Worm (Caenorhabditis elegans) whole organism, L1 larva: Measurements from ENCODE around the gene ZK1290.15.

Experiments
- C04F5.9 ChIP-seq: sonication (generic microtip); optimal IDR thresholded peaks from 2 replicates; lab custom pipeline; 2016; ENCODE audit warnings: missing genetic modification characterization, missing compliant biosample characterization
- C16A3.4 ChIP-seq: fragments of 150-350 bp; optimal IDR thresholded peaks from 2 replicates; lab custom pipeline; 2014; ENCODE audit warnings: missing biosample characterization, missing genetic modification characterization
- C34B4.2 ChIP-seq: sonication (generic microtip); optimal IDR thresholded peaks from 2 replicates; lab custom pipeline; 2017; ENCODE audit warnings: mild to moderate bottlenecking, missing genetic modification characterization, missing compliant biosample characterization
- Y116A8C.19 ChIP-seq: sonication (generic microtip); optimal IDR thresholded peaks from 2 replicates; lab custom pipeline; 2016; ENCODE audit warnings: missing compliant biosample characterization, missing genetic modification characterization, borderline replicate concordance
- blmp-1 ChIP-seq: fragments of 150-350 bp; optimal IDR thresholded peaks from 2 replicates; lab custom pipeline; 2014; ENCODE audit warnings: missing biosample characterization, missing genetic modification characterization
- ceh-8 ChIP-seq: fragments of 200-800 bp; sonication (Bioruptor generic); optimal IDR thresholded peaks from 2 replicates; lab custom pipeline; 2018; ENCODE audit warnings: mild to moderate bottlenecking, missing genetic modification characterization, moderate library complexity, missing compliant biosample characterization
- ceh-82 ChIP-seq, 3 experiments: fragments of 150-350 bp in 1 of 3; sonication (generic microtip) in 2 of 3; optimal IDR thresholded peaks; 2 replicates each; lab custom pipeline; 2014 to 2017; ENCODE audit warnings: missing biosample characterization in 3 of 3, missing genetic modification characterization in 3 of 3
- ceh-90 ChIP-seq: sonication (generic microtip); optimal IDR thresholded peaks from 2 replicates; lab custom pipeline; 2016; ENCODE audit warnings: missing genetic modification characterization, missing compliant biosample characterization
- ces-1 ChIP-seq: fragments of 150-350 bp; optimal IDR thresholded peaks from 2 replicates; lab custom pipeline; 2014; ENCODE audit warnings: missing biosample characterization, missing genetic modification reagents, missing genetic modification characterization
- dpl-1 ChIP-seq, 3 experiments: fragments of 150-350 bp in 2 of 3; sonication (generic microtip) in 1 of 3; optimal IDR thresholded peaks; 2 replicates each; lab custom pipeline; 2014 to 2017; ENCODE audit warnings: missing biosample characterization in 3 of 3, missing genetic modification characterization in 3 of 3, missing genetic modification reagents in 3 of 3
- dsc-1 ChIP-seq: sonication (generic microtip); optimal IDR thresholded peaks from 2 replicates; lab custom pipeline; 2016; ENCODE audit warnings: mild to moderate bottlenecking, missing genetic modification characterization, missing compliant biosample characterization
- efl-1 ChIP-seq, 4 experiments: fragments of 150-350 bp; optimal IDR thresholded peaks in 3 of 4; peaks in 1 of 4; 1 replicate in 1 of 4; 2 replicates in 3 of 4; lab custom pipeline; 2014; ENCODE audit warnings: missing biosample characterization in 2 of 4, missing genetic modification characterization in 2 of 4, missing genetic modification reagents in 2 of 4
- egl-13 ChIP-seq: sonication (generic microtip); optimal IDR thresholded peaks from 2 replicates; lab custom pipeline; 2016; ENCODE audit warnings: missing genotype, missing genetic modification reagents, missing genetic modification characterization, missing compliant biosample characterization
- egl-27 ChIP-seq, 2 experiments: fragments of 150-350 bp in 1 of 2; sonication (generic microtip); optimal IDR thresholded peaks; 3 replicates each; lab custom pipeline; 2017 to 2018; ENCODE audit warnings: missing biosample characterization in 2 of 2, missing genetic modification characterization in 2 of 2, missing genetic modification reagents in 2 of 2
- elt-3 ChIP-seq, 6 experiments: fragments of 150-350 bp in 1 of 6; sonication (generic microtip); optimal IDR thresholded peaks; 2 replicates each; lab custom pipeline; 2017 to 2018; ENCODE audit warnings: missing biosample characterization in 6 of 6, missing genetic modification characterization in 6 of 6, inconsistent platforms in 1 of 6
- ets-5 ChIP-seq: fragments of 200-800 bp; sonication (Bioruptor generic); IDR thresholded peaks from 2 replicates; pipeline ENCODE4 v1.3.6; 2022; ENCODE audit warnings: missing genetic modification characterization, missing compliant biosample characterization
- fkh-10 ChIP-seq: sonication (generic microtip); optimal IDR thresholded peaks from 2 replicates; lab custom pipeline; 2017; ENCODE audit warnings: missing biosample characterization, missing genetic modification reagents, missing genetic modification characterization
- fkh-4 ChIP-seq: sonication (generic microtip); optimal IDR thresholded peaks from 2 replicates; lab custom pipeline; 2016; ENCODE audit warnings: missing compliant biosample characterization, missing genetic modification characterization, borderline replicate concordance
- fkh-8 ChIP-seq: sonication (generic microtip); optimal IDR thresholded peaks from 2 replicates; lab custom pipeline; 2016; ENCODE audit warnings: mild to moderate bottlenecking, missing genetic modification characterization, missing compliant biosample characterization
- fos-1 ChIP-seq: fragments of 150-350 bp; optimal IDR thresholded peaks from 2 replicates; lab custom pipeline; 2014; ENCODE audit warnings: missing biosample characterization, missing genetic modification characterization
- grh-1 ChIP-seq: fragments of 200-800 bp; sonication (Bioruptor generic); IDR thresholded peaks from 2 replicates; pipeline ENCODE4 v1.3.6; 2022; ENCODE audit warnings: missing genetic modification reagents, missing genetic modification characterization, missing compliant biosample characterization
- isw-1 ChIP-seq: fragments of 200-800 bp; sonication (Bioruptor generic); IDR thresholded peaks from 2 replicates; pipeline ENCODE4 v1.3.6; 2022; ENCODE audit warnings: missing genetic modification characterization, missing compliant biosample characterization
- jun-1 ChIP-seq: fragments of 150-350 bp; optimal IDR thresholded peaks from 2 replicates; lab custom pipeline; 2014; ENCODE audit warnings: missing biosample characterization, missing genetic modification reagents, missing genetic modification characterization
- lin-13 ChIP-seq: fragments of 150-350 bp; optimal IDR thresholded peaks from 2 replicates; lab custom pipeline; 2014; ENCODE audit warnings: missing biosample characterization, missing genetic modification reagents, missing genetic modification characterization
- lin-14 ChIP-seq: fragments of 200-800 bp; sonication (Bioruptor generic); optimal IDR thresholded peaks from 2 replicates; lab custom pipeline; 2018; ENCODE audit warnings: mild to moderate bottlenecking, missing genetic modification characterization, moderate library complexity, missing compliant biosample characterization
- lin-15B ChIP-seq: fragments of 150-350 bp; sonication (generic microtip); optimal IDR thresholded peaks from 3 replicates; lab custom pipeline; 2014; ENCODE audit warnings: missing biosample characterization, missing genetic modification characterization
- lin-35 ChIP-seq, 2 experiments: fragments of 150-350 bp; optimal IDR thresholded peaks; 2 replicates each; lab custom pipeline; 2014; ENCODE audit warnings: missing biosample characterization in 2 of 2, missing genetic modification characterization in 2 of 2, missing genetic modification reagents in 2 of 2
- lin-39 ChIP-seq: fragments of 150-350 bp; optimal IDR thresholded peaks from 2 replicates; lab custom pipeline; 2014; ENCODE audit warnings: missing biosample characterization, missing genetic modification reagents, missing genetic modification characterization
- lir-3 ChIP-seq: sonication (generic microtip); optimal IDR thresholded peaks from 2 replicates; lab custom pipeline; 2016; ENCODE audit warnings: mild to moderate bottlenecking, missing genetic modification characterization, moderate library complexity, missing compliant biosample characterization; ENCODE audit not compliant: poor library complexity
- mab-9 ChIP-seq: fragments of 200-800 bp; sonication (Bioruptor generic); IDR thresholded peaks from 2 replicates; pipeline ENCODE4 v1.3.6; 2022; ENCODE audit warnings: missing genetic modification reagents, missing genetic modification characterization, missing compliant biosample characterization
- mep-1 ChIP-seq: fragments of 150-350 bp; optimal IDR thresholded peaks from 2 replicates; lab custom pipeline; 2014; ENCODE audit warnings: missing biosample characterization, missing genetic modification characterization
- nhr-12 ChIP-seq: sonication (generic microtip); optimal IDR thresholded peaks from 2 replicates; lab custom pipeline; 2017; ENCODE audit warnings: missing biosample characterization, missing genetic modification characterization
- nhr-20 ChIP-seq: sonication (generic microtip); optimal IDR thresholded peaks from 2 replicates; lab custom pipeline; 2016; ENCODE audit warnings: mild to moderate bottlenecking, missing genetic modification characterization, missing compliant biosample characterization
- nhr-237 ChIP-seq: fragments of 150-350 bp; optimal IDR thresholded peaks from 2 replicates; lab custom pipeline; 2014; ENCODE audit warnings: missing biosample characterization, missing genetic modification characterization
- nhr-28 ChIP-seq: fragments of 150-350 bp; optimal IDR thresholded peaks from 2 replicates; lab custom pipeline; 2014; ENCODE audit warnings: missing biosample characterization, missing genetic modification characterization
- nhr-85 ChIP-seq: sonication (generic microtip); peaks from one replicate; lab custom pipeline; 2016; ENCODE audit warnings: missing genetic modification characterization, inconsistent platforms, missing compliant biosample characterization
- pax-3 ChIP-seq: fragments of 200-800 bp; sonication (Bioruptor generic); optimal IDR thresholded peaks from 2 replicates; lab custom pipeline; 2018; ENCODE audit warnings: mild to moderate bottlenecking, missing genetic modification characterization, moderate library complexity, missing compliant biosample characterization
- skn-1 ChIP-seq: fragments of 150-350 bp; optimal IDR thresholded peaks from 2 replicates; lab custom pipeline; 2014; ENCODE audit warnings: missing biosample characterization, missing genetic modification characterization
- sptf-1 ChIP-seq: fragments of 150-350 bp; optimal IDR thresholded peaks from 2 replicates; lab custom pipeline; 2014; ENCODE audit warnings: missing biosample characterization, missing genetic modification characterization
- sup-37 ChIP-seq: fragments of 200-800 bp; sonication (Bioruptor generic); optimal IDR thresholded peaks from 2 replicates; lab custom pipeline; 2018; ENCODE audit warnings: mild to moderate bottlenecking, missing genetic modification characterization, missing compliant biosample characterization
- swsn-7 ChIP-seq: sonication (generic microtip); optimal IDR thresholded peaks from 2 replicates; lab custom pipeline; 2016; ENCODE audit warnings: missing genetic modification characterization, missing compliant biosample characterization
- tbx-2 ChIP-seq: sonication (generic microtip); optimal IDR thresholded peaks from 2 replicates; lab custom pipeline; 2016; ENCODE audit warnings: missing genetic modification characterization, missing compliant biosample characterization
- tlp-1 ChIP-seq: fragments of 150-350 bp; optimal IDR thresholded peaks from 2 replicates; lab custom pipeline; 2014; ENCODE audit warnings: missing biosample characterization, missing genetic modification characterization
- unc-130 ChIP-seq: fragments of 150-350 bp; optimal IDR thresholded peaks from 2 replicates; lab custom pipeline; 2017; ENCODE audit warnings: missing biosample characterization, missing genetic modification characterization, inconsistent platforms
- unc-30 ChIP-seq: sonication (generic microtip); optimal IDR thresholded peaks from 2 replicates; lab custom pipeline; 2017; ENCODE audit warnings: missing biosample characterization, missing genetic modification characterization
- unc-62 ChIP-seq: fragments of 150-350 bp; optimal IDR thresholded peaks from 2 replicates; lab custom pipeline; 2014; ENCODE audit warnings: missing biosample characterization, missing genetic modification reagents, missing genetic modification characterization
- unc-98 ChIP-seq: fragments of 200-800 bp; sonication (Bioruptor generic); IDR thresholded peaks from 2 replicates; pipeline ENCODE4 v1.3.6; 2022; ENCODE audit warnings: missing genetic modification characterization, missing compliant biosample characterization
- vab-15 ChIP-seq: sonication (generic microtip); optimal IDR thresholded peaks from 2 replicates; lab custom pipeline; 2017; ENCODE audit warnings: missing genotype, mild to moderate bottlenecking, missing genetic modification characterization, missing compliant biosample characterization
- xbp-1 ChIP-seq: sonication (generic microtip); optimal IDR thresholded peaks from 2 replicates; lab custom pipeline; 2016; ENCODE audit warnings: missing genetic modification characterization, missing compliant biosample characterization
- ztf-4 ChIP-seq: fragments of 150-350 bp; optimal IDR thresholded peaks from 2 replicates; lab custom pipeline; 2014; ENCODE audit warnings: missing biosample characterization, missing genetic modification characterization

Gene ZK1290.15

DNA sequence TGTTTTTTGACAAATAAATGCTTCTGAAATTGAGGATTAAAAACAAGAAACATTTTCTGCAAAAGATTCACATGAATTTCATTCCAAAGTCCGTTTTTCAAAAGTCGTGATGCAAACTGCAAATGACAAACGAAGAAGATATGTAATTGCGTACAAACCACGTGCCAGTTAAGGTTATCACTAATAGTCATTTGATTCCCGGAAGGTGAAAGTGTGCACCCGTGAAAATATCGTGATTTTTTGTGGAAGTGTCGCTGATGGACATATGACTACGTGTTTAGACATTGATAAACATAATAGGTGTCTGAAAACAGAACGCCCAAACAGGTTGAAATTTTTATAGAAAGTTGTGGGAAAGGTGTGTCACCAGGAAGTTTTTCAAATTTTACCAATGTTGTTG is 4.8 kb downstream of the ZK1290.15 start (continued):
- TF ChIP-seq ztf-4 (tag; lab: Kevin White, UChicago) = peak; percentile 42
- no peak for TF ChIP-seq ces-1 (GFP tag; lab: Kevin White, UChicago)
- peak; percentile 3 for TF ChIP-seq lin-13 (GFP tag; lab: Kevin White, UChicago)
- TF ChIP-seq C16A3.4 (tag; lab: Kevin White, UChicago) = peak; percentile 24
- TF ChIP-seq fos-1 = no peak
- no peak for TF ChIP-seq sptf-1 (tag; lab: Kevin White, UChicago)
- no peak for TF ChIP-seq unc-30
- TF ChIP-seq mep-1 (tag; lab: Kevin White, UChicago) = peak; percentile 23
- TF ChIP-seq unc-98 (GFP tag; lab: Robert Waterston, UW) = no peak
- TF ChIP-seq swsn-7 (tag; lab: Kevin White, UChicago) = no peak
- TF ChIP-seq tbx-2 = peak; percentile 64
- no peak for TF ChIP-seq fkh-4 (tag; lab: Kevin White, UChicago)
- TF ChIP-seq lin-35 (GFP tag; optimal IDR thresholded peaks at IDR 0.05; lab: Kevin White, UChicago) = peak in 1 of 2 experiments; percentile 82
- peak in 2 of 6 experiments; percentile 92 to 95 for TF ChIP-seq elt-3 (tag; optimal IDR thresholded peaks at IDR 0.05; lab: Kevin White, UChicago)
- peak; percentile 89 for TF ChIP-seq nhr-20 (tag; lab: Kevin White, UChicago)
- TF ChIP-seq nhr-85 (tag; lab: Kevin White, UChicago) = peak; percentile 94
- no peak for TF ChIP-seq xbp-1
- TF ChIP-seq nhr-237 (tag; lab: Kevin White, UChicago) = no peak
- no peak for TF ChIP-seq egl-27 (tag; optimal IDR thresholded peaks at IDR 0.05; lab: Kevin White, UChicago)
- TF ChIP-seq egl-13 = no peak
- TF ChIP-seq lir-3 (tag; lab: Kevin White, UChicago) = peak; percentile 31
- TF ChIP-seq fkh-8 (tag; lab: Kevin White, UChicago) = no peak
- peak in 1 of 2 experiments; percentile 8 for TF ChIP-seq efl-1 (optimal IDR thresholded peaks at IDR 0.05; lab: Kevin White, UChicago)
- TF ChIP-seq efl-1 (GFP tag; optimal IDR thresholded peaks at IDR 0.05 in 1 of 2; lab: Kevin White, UChicago) = peak in 1 of 2 experiments; percentile 91
- TF ChIP-seq pax-3 = peak; percentile 48
- no peak for TF ChIP-seq ceh-8 (GFP tag; lab: Kevin White, UChicago)
- no peak for TF ChIP-seq ets-5
- peak; percentile 5 to 45 (median 17) for TF ChIP-seq dpl-1 (GFP tag; optimal IDR thresholded peaks at IDR 0.05; lab: Kevin White, UChicago)
- no peak for TF ChIP-seq dsc-1
- no peak for TF ChIP-seq skn-1 (tag; lab: Kevin White, UChicago)
- TF ChIP-seq unc-130 (tag; lab: Kevin White, UChicago) = peak; percentile 64
- TF ChIP-seq nhr-28 (tag; lab: Kevin White, UChicago) = no peak

DNA sequence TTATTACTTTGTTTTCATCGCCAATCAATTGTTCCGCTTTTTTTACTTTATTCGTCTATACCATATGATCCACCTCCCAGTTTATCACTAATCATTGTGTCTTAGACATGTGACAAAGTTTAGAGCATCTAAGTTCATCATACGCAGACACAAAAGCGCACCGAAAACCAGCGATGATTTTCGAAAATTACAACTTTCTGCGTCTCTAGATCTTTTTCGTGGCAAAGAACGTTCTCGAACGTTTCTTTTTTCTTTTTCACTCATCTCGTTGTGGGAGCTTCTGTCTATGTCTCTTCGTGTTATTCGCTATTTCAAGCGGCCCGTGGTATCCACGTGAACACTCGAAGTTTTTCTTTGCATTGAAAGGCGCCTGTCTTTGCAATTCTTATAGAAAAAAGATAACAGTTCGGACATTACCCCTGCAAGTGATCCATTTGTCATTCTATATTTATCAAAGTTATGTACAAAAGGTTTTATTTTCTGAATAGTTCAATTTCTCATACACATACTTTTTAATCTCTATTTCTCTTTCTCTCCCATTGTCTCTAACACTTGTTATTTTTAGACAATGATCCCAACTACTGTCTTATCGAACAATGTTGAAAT is 5.8 kb downstream of the ZK1290.15 start, which contains the start of gene ZK1290.5:
Gene ZK1290.5, plus strand, starts transcription at position 566 of the 606 bp plus-strand sequence.
- TF ChIP-seq fkh-8 (tag; lab: Kevin White, UChicago) (peak; percentile 87), tlp-1 (no peak), C16A3.4 (tag; lab: Kevin White, UChicago) (peak; percentile 61), ceh-90 (no peak), sup-37 (GFP tag; lab: Kevin White, UChicago) (no peak), Y116A8C.19 (tag; lab: Kevin White, UChicago) (no peak), isw-1 (GFP tag; lab: Robert Waterston, UW) (peak; percentile 20; the same call in 1 of the 2 replicates), nhr-12 (tag; lab: Kevin White, UChicago) (no peak), mab-9 (peak; percentile 15; the same call in 1 of the 2 replicates), dsc-1 (peak; percentile 75), grh-1 (GFP tag; lab: Robert Waterston, UW) (peak; percentile 77), lin-39 (tag; lab: Kevin White, UChicago) (peak; percentile 60), unc-130 (tag; lab: Kevin White, UChicago) (peak; percentile 82), lin-14 (peak; percentile 97), dpl-1 (GFP tag; optimal IDR thresholded peaks at IDR 0.05; lab: Kevin White, UChicago) (peak; percentile 60 to 66 (median 62)), fos-1 (peak; percentile 23), lir-3 (tag; lab: Kevin White, UChicago) (peak; percentile 60), vab-15 (tag; lab: Kevin White, UChicago) (no peak), lin-15B (tag; lab: Kevin White, UChicago) (no peak), C34B4.2 (no peak), C04F5.9 (tag; lab: Kevin White, UChicago) (no peak), swsn-7 (tag; lab: Kevin White, UChicago) (peak; percentile 85), unc-62 (no peak), ceh-82 (tag; optimal IDR thresholded peaks at IDR 0.05; lab: Kevin White, UChicago) (peak in 2 of 3 experiments; percentile 25 to 63), blmp-1 (tag; lab: Kevin White, UChicago) (peak; percentile 84), unc-98 (GFP tag; lab: Robert Waterston, UW) (peak; percentile 47; the same call in 1 of the 2 replicates), jun-1 (peak; percentile 62), fkh-10 (GFP tag; lab: Kevin White, UChicago) (peak; percentile 9)
